Fruit fly (Drosophila melanogaster): Measurements from ENCODE around the gene elg1.

The elg1 gene

dm6 chr3L:16176492-16176891 lies 44.7 kb downstream of the elg1 start:
- no peak for TF ChIP-seq CG34422 (GFP tag; IDR thresholded peaks at IDR 0.05)
- peak; percentile 5 for TF ChIP-seq CG7556 (GFP tag; optimal IDR thresholded peaks at IDR 0.05)
- no peak for TF ChIP-seq CG6272 (GFP tag; IDR thresholded peaks at IDR 0.05)
- no peak for TF ChIP-seq gfzf (GFP tag; optimal IDR thresholded peaks at IDR 0.05)
- peak; percentile 18 for TF ChIP-seq grau (tag; optimal IDR thresholded peaks at IDR 0.05)
- TF ChIP-seq gem (tag; optimal IDR thresholded peaks at IDR 0.05) = peak; percentile 36
- TF ChIP-seq Hr51 (GFP tag; optimal IDR thresholded peaks at IDR 0.05) = peak in 1 of 2 experiments; percentile 7
- peak; percentile 14 for TF ChIP-seq CG11504 (tag; optimal IDR thresholded peaks at IDR 0.05)
- TF ChIP-seq Aef1 (GFP tag; IDR thresholded peaks at IDR 0.05) = no peak
- TF ChIP-seq bsh (GFP tag; optimal IDR thresholded peaks at IDR 0.05) = peak in 1 of 2 experiments; percentile 3
- TF ChIP-seq CG4424 (GFP tag; optimal IDR thresholded peaks at IDR 0.05) = no peak
- peak; percentile 26 for TF ChIP-seq CG2678 (tag; optimal IDR thresholded peaks at IDR 0.05)
- peak; percentile 2 for TF ChIP-seq CoRest (tag; optimal IDR thresholded peaks at IDR 0.05)
- TF ChIP-seq disco-r (GFP tag; optimal IDR thresholded peaks at IDR 0.05) = no peak

DNA sequence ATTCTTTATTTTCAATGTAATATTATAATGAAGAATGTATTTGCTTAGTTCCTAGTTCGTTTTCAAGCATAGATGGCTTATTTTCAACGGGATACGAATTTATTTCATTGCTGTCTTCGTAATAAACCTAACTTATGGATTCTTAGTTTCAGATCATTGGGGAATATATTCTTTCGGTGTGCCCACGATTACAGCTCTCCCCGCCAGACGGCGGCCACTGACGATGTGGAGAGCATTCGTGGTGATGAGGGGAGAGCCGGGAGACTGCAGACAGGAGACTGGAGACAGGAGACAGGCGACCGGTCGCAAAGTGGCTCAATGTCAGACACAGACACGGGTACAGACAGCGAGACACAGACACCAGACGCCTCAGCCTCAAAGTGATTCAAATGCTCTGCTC lies 45.5 kb downstream of the elg1 start:
- TF ChIP-seq Trl (optimal IDR thresholded peaks at IDR 0.05) (peak in 1 of 2 experiments; percentile 7), Trl (GFP tag; optimal IDR thresholded peaks at IDR 0.05) (no peak), repo (GFP tag; optimal IDR thresholded peaks at IDR 0.05) (no peak), gro (GFP tag; optimal IDR thresholded peaks at IDR 0.05) (no peak), Med (GFP tag) (peak; percentile 8), gfzf (GFP tag; optimal IDR thresholded peaks at IDR 0.05) (no peak), Antp (GFP tag; optimal IDR thresholded peaks at IDR 0.05) (no peak)

dm6 chr3L:16177751-16178150 lies 45.9 kb downstream of the elg1 start:
- TF ChIP-seq HLHmδ (GFP tag; optimal IDR thresholded peaks at IDR 0.05) (no peak), sens (GFP tag) (no peak), CG4328 (GFP tag; optimal IDR thresholded peaks at IDR 0.05) (no peak), sc (optimal IDR thresholded peaks at IDR 0.05) (no peak), sc (GFP tag; optimal IDR thresholded peaks at IDR 0.05) (no peak), so (GFP tag; IDR thresholded peaks at IDR 0.05) (no peak), br (optimal IDR thresholded peaks at IDR 0.05) (no peak), CG5953 (GFP tag; IDR thresholded peaks at IDR 0.05) (no peak), Eip74EF (GFP tag; optimal IDR thresholded peaks at IDR 0.05) (no peak), CG3065 (GFP tag; optimal IDR thresholded peaks at IDR 0.05) (no peak), shn (GFP tag; optimal IDR thresholded peaks at IDR 0.05) (no peak), CG12744 (GFP tag; optimal IDR thresholded peaks at IDR 0.05) (no peak), row (GFP tag; IDR thresholded peaks at IDR 0.05) (no peak), CG8478 (optimal IDR thresholded peaks at IDR 0.05) (no peak), CG32772 (GFP tag; IDR thresholded peaks at IDR 0.05) (no peak), vfl (GFP tag; optimal IDR thresholded peaks at IDR 0.05) (no peak), fu2 (GFP tag; optimal IDR thresholded peaks at IDR 0.05) (no peak), CG1233 (GFP tag; optimal IDR thresholded peaks at IDR 0.05) (no peak), da (GFP tag; optimal IDR thresholded peaks at IDR 0.05) (no peak), ap (GFP tag; IDR thresholded peaks at IDR 0.05) (no peak), C15 (GFP tag; IDR thresholded peaks at IDR 0.05) (no peak)
